Fruit fly (Drosophila melanogaster) Kc167 (cell line): ENCODE measurements around the gene CG3942.

Experiments
- Myc ChIP-seq: fragments of >200 bp; optimal IDR thresholded peaks from 2 replicates; lab custom pipeline; 2017; ENCODE audit warnings: missing external identifiers
- Sin3A ChIP-seq: fragments of >200 bp; optimal IDR thresholded peaks from 2 replicates; lab custom pipeline; 2018; ENCODE audit warnings: missing external identifiers
- h ChIP-seq: fragments of >200 bp; optimal IDR thresholded peaks from 3 replicates; lab custom pipeline; 2018; ENCODE audit warnings: missing external identifiers
- insv ChIP-seq: fragments of >200 bp; optimal IDR thresholded peaks from 3 replicates; lab custom pipeline; 2018; ENCODE audit warnings: missing external identifiers
- psq ChIP-seq: fragments of >200 bp; optimal IDR thresholded peaks from 2 replicates; lab custom pipeline; 2017; ENCODE audit warnings: missing external identifiers
- ttk ChIP-seq: sonication (Bioruptor generic); optimal IDR thresholded peaks from 2 replicates; lab custom pipeline; 2017; ENCODE audit warnings: missing external identifiers

CG3942 gene

dm6 chr3R:12244468-12245060, 9.4 kb upstream of the CG3942 start:
- TF ChIP-seq Sin3A (lab: Kevin White, UChicago) = no peak
- no peak for TF ChIP-seq h (lab: Kevin White, UChicago)
- TF ChIP-seq psq (lab: Kevin White, UChicago) = no peak
- TF ChIP-seq Myc = no peak
- no peak for TF ChIP-seq insv (lab: Kevin White, UChicago)
- TF ChIP-seq ttk = no peak

- no peak for TF ChIP-seq psq (lab: Kevin White, UChicago)
- TF ChIP-seq insv (lab: Kevin White, UChicago) = no peak
- no peak for TF ChIP-seq Sin3A (lab: Kevin White, UChicago)
- no peak for TF ChIP-seq h (lab: Kevin White, UChicago)
- no peak for TF ChIP-seq Myc
- TF ChIP-seq ttk = no peak
These were observed 5.7 kb upstream of the CG3942 start for dm6 chr3R:12248243-12248642.

DNA sequence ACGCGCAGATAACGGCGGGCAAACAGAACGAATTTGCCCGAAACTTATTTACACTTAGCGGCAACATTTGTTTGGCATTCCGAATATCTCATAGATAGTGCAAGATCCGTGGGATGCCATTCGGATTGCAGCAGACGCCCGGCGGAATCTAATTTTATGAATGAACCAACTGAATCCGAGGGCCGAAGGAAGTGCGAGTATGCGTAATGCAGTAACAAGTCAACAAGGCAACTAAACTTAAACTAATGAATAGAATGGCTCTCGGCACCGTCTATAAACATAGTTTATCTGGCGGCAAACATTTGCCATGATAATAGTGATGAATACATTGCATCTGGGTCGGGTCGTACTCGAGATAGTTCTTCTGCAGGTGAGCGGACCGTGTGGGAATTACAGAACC, 3.8 kb upstream of the CG3942 start:
- no peak for TF ChIP-seq ttk
- no peak for TF ChIP-seq psq (lab: Kevin White, UChicago)
- no peak for TF ChIP-seq insv (lab: Kevin White, UChicago)
- TF ChIP-seq Myc = no peak
- TF ChIP-seq Sin3A (lab: Kevin White, UChicago) = no peak
- no peak for TF ChIP-seq h (lab: Kevin White, UChicago)

- no peak for TF ChIP-seq psq (lab: Kevin White, UChicago)
- TF ChIP-seq ttk = no peak
- TF ChIP-seq insv (lab: Kevin White, UChicago) = no peak
- no peak for TF ChIP-seq h (lab: Kevin White, UChicago)
- TF ChIP-seq Sin3A (lab: Kevin White, UChicago) = no peak
- TF ChIP-seq Myc = no peak
These were observed 2.5 kb upstream of the CG3942 start for dm6 chr3R:12251534-12251933.

dm6 chr3R:12252457-12253065, 1.4 kb upstream of the CG3942 start:
- TF ChIP-seq h (lab: Kevin White, UChicago) = no peak
- TF ChIP-seq Sin3A (lab: Kevin White, UChicago) = no peak
- no peak for TF ChIP-seq psq (lab: Kevin White, UChicago)
- TF ChIP-seq insv (lab: Kevin White, UChicago) = no peak
- no peak for TF ChIP-seq ttk
- TF ChIP-seq Myc = no peak

DNA sequence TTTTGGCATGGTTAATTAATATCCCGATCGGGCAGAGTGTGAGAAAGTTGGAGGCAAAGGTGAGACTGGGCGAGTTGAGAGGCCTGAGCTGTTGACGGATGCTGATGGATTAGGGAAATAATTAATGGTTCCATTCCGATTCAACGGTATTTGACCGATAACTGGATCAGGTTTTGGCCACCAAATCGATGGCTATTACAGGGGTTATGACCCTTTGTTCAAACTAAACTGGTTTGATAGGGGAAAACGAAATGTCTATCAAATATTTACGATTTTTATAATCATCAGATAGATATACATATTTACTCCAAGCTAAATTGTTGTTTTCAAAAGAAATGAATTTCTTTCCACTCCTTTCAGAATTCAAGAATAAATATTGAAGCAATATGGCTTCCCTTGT, 4.5 kb downstream of the CG3942 start, which contains the start of the genes CG44037 and svp:
TSS of gene CG44037 (plus strand) at position 301 of the 400 bp plus-strand sequence.
TSS of gene svp (plus strand) at position 301 of the 400 bp plus-strand sequence.
- TF ChIP-seq insv (lab: Kevin White, UChicago) (no peak), ttk (no peak), Sin3A (lab: Kevin White, UChicago) (no peak), Myc (no peak), h (lab: Kevin White, UChicago) (no peak), psq (lab: Kevin White, UChicago) (no peak)

DNA sequence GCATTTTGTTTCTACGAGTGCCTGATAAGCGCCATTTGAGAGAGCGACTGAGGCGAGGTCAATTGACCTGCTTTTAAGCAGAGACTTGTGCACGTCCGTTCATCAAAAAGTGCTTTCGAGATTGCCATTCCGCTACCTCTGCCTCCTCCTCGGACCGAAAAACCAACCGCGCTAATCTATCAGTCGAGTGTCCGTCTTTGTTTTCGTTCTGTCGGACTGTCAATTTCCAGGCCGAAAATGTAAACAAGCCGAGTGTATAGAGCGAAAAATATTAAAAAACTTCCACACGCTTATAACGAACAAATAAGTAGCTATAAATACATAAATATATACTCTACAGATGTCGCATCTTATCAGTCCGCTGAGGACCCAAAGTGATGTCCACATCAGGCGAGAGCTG, 5.0 kb downstream of the CG3942 start:
- TF ChIP-seq insv (lab: Kevin White, UChicago) = no peak
- TF ChIP-seq Sin3A (lab: Kevin White, UChicago) = no peak
- TF ChIP-seq ttk = no peak
- TF ChIP-seq psq (lab: Kevin White, UChicago) = no peak
- no peak for TF ChIP-seq Myc
- no peak for TF ChIP-seq h (lab: Kevin White, UChicago)

- TF ChIP-seq psq (lab: Kevin White, UChicago) (no peak), ttk (no peak), insv (lab: Kevin White, UChicago) (no peak), h (lab: Kevin White, UChicago) (no peak), Myc (no peak), Sin3A (lab: Kevin White, UChicago) (no peak)
These were observed 5.8 kb downstream of the CG3942 start for dm6 chr3R:12259819-12260218.

dm6 chr3R:12260669-12261068, 6.7 kb downstream of the CG3942 start, which contains the start of gene CG44038:
CG44038 (plus strand) TSS chr3R:12260969.
- TF ChIP-seq ttk (no peak), Sin3A (lab: Kevin White, UChicago) (no peak), Myc (no peak), psq (lab: Kevin White, UChicago) (no peak), h (lab: Kevin White, UChicago) (no peak), insv (lab: Kevin White, UChicago) (no peak)

DNA sequence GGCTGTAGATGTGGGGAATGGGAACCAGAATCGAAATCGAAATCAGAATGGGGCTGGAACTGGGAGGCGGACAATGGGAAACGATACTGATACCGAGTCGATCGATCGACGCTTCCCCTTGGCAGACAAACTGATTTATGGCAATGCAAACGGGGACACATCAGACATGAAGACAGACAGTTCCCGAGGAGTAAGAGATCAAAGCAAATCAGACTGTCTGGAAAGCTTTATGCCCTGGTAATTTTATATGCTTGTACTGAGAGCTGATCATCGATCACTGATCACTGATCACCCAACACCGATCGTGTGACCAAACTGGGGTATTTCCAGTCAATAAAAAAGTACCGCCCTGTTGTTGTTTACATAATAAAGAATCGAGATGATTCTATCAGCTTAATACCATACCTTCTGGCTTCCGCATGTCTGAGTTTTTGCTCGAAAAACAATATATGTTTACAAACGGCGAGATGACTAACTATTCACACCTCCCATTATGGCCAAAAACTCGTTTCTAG, 16.0 kb downstream of the CG3942 start:
- TF ChIP-seq ttk (no peak), psq (lab: Kevin White, UChicago) (no peak), Sin3A (lab: Kevin White, UChicago) (no peak), h (lab: Kevin White, UChicago) (no peak), Myc (no peak), insv (lab: Kevin White, UChicago) (no peak)

DNA sequence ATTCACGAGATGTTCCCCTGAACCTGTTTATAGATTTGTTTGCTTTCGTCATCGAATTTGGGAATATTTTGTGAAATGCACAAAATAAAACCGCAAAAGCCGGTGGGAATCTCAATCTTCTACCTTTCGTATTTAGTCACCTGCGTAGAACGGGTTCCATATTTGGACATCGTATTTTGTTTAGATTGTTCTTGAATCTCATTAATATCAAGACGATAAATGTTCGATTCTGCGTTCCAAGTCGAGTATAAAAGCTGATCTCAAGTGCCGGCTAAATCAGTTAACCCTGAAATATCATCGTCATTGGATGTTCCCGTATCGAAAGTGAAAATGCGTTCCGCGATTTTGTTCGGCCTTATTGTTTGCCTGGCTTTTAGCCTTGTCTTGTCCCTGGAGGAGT, 16.6 kb downstream of the CG3942 start, which contains the start of gene CG17738:
TSS of gene CG17738 (plus strand) at position 301 of the 400 bp plus-strand sequence.
- TF ChIP-seq psq (lab: Kevin White, UChicago) (no peak), ttk (no peak), h (lab: Kevin White, UChicago) (no peak), Myc (no peak), Sin3A (lab: Kevin White, UChicago) (no peak), insv (lab: Kevin White, UChicago) (no peak)

dm6 chr3R:12272826-12273225, 18.8 kb downstream of the CG3942 start, which contains the start of gene Sfp87B:
Sfp87B (plus strand) TSS chr3R:12273126.
- TF ChIP-seq Sin3A (lab: Kevin White, UChicago) (no peak), psq (lab: Kevin White, UChicago) (no peak), insv (lab: Kevin White, UChicago) (no peak), Myc (no peak), h (lab: Kevin White, UChicago) (no peak), ttk (no peak)
